Worm (Caenorhabditis elegans): ENCODE measurements around the gene F10A3.12.

F10A3.12 gene

DNA sequence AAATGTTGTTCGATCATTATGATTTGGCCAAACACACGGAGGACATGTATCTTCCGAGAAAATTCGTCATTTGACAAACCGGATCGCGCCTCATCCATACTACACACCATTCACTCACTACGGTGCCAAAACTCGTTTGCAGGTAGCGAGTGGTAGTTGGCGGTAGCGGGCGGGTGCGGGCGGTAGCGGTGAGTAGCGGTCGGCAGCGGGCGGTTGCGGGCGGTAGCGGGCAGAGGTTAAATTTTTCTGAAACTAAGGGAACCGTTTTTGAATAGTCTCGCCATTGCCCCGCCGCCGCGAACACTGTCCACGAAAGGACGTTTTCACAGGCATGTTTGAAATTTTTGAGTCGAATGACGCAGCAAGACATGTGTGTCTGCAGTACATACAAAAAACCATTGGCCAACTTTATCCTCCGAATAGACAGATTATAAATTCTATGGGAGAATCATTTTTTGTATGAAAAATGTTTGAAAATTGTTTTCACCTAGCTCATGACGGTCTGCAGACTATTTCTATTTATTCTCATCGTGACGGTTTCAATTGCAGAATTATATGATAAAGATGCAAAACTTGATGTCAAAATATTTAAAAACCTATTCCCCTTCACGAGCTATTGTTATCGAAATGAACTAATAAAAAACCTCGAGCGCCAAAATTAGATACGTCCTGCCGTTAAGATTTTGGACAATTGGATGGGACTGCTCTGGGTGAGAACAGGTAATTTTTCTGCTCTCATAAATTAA lies 46.6 kb downstream of the F10A3.12 start, which contains the start of gene F11A5.16:
Gene F11A5.16, plus strand, starts transcription at position 696 of the 746 bp plus-strand sequence.
- TF ChIP-seq pat-9 (tag; optimal IDR thresholded peaks at IDR 0.05) (no peak), ceh-22 (tag; optimal IDR thresholded peaks at IDR 0.05) (no peak), syd-9 (tag; optimal IDR thresholded peaks at IDR 0.05) (no peak), elt-4 (tag; optimal IDR thresholded peaks at IDR 0.05) (no peak), tbx-2 (tag; optimal IDR thresholded peaks at IDR 0.05) (no peak), hlh-6 (tag; optimal IDR thresholded peaks at IDR 0.05) (no peak), K09A11.1 (tag; optimal IDR thresholded peaks at IDR 0.05; ENCODE audit: insufficient read depth) (no peak), C38D4.7 (GFP tag; optimal IDR thresholded peaks at IDR 0.05) (no peak), fax-1 (tag; optimal IDR thresholded peaks at IDR 0.05) (no peak), F13H6.1 (tag; optimal IDR thresholded peaks at IDR 0.05) (no peak), ceh-24 (tag; optimal IDR thresholded peaks at IDR 0.05) (no peak), ahr-1 (tag; optimal IDR thresholded peaks at IDR 0.05) (no peak), npax-4 (tag; optimal IDR thresholded peaks at IDR 0.05) (no peak), K02D7.2 (tag; optimal IDR thresholded peaks at IDR 0.05) (no peak)

DNA sequence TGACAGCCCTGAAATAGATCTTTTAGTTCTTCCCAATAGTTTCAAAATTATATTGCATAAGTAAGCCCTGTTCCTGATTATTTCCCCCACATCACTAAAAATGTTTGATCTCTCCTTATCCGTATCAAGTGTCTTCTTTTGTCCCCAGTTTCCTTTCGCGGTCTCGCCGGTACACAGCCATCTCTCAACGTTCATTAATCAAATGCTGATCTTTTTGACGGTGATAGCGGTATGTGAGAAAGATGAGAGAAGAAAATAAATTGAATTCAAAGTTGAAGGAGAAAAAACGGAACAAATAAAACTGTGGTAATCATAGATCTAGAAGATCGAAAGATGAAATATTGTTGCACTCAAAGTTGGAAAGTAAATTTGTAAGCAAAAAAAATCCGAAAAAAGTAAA lies 47.9 kb downstream of the F10A3.12 start:
- TF ChIP-seq ref-2 (tag; optimal IDR thresholded peaks at IDR 0.05), result no peak
- no peak for TF ChIP-seq ets-4 (tag; optimal IDR thresholded peaks at IDR 0.05)

DNA sequence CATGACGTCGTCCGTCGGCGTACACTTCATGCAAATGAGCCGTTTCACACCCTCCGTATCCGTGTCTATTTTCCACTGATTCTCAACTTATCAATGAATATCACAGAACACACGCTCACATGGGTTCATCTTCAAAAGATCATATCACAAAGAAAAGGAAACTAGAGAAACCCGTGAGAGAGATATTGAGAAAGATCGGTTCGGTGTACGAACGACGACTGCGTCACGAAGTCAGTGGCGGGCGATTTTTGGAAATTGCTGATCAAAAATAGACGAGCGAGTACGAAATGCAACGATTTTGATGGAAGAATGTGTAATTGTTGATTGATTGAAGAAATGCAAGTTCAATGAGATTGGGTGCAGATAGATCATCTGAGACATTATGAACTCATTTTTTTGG lies 49.5 kb downstream of the F10A3.12 start:
- TF ChIP-seq hlh-30 (tag; optimal IDR thresholded peaks at IDR 0.05; ENCODE audit: insufficient read depth), result no peak
- TF ChIP-seq fkh-6 (tag; optimal IDR thresholded peaks at IDR 0.05), result no peak
- TF ChIP-seq zip-5 (tag; optimal IDR thresholded peaks at IDR 0.05), result no peak
- no peak for TF ChIP-seq ceh-34 (tag; optimal IDR thresholded peaks at IDR 0.05)
- TF ChIP-seq ceh-30 (tag; optimal IDR thresholded peaks at IDR 0.05), result no peak
- TF ChIP-seq pha-2 (tag; optimal IDR thresholded peaks at IDR 0.05), result no peak
- TF ChIP-seq fkh-10 (GFP tag; optimal IDR thresholded peaks at IDR 0.05), result no peak
- no peak for TF ChIP-seq ceh-6 (GFP tag; optimal IDR thresholded peaks at IDR 0.05)

DNA sequence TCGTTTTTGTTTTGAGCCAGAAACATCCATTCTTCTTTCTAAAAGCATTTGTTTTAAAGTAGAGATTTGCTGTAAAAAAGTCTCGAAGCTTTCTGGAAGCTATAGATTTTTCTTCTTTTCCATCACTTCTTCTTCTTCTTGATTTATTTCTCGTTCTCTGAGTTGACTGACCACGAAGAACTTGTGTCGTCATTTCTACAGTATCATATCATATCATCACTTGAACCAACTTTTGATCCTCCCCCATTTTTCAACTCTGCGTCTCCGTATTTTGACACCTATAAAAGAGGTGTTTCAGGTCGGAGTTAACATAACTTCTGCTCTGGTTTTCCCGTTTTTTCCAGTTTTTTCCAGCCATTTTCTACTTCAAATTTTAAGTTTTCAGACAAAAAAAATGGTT lies 50.7 kb downstream of the F10A3.12 start, which contains the start of gene F11A5.9:
Gene F11A5.9, plus strand, starts transcription at position 386 of the 400 bp plus-strand sequence.
- TF ChIP-seq lin-11 (tag; optimal IDR thresholded peaks at IDR 0.05) (no peak), T23F11.4 (GFP tag; optimal IDR thresholded peaks at IDR 0.05) (no peak), fax-1 (tag; optimal IDR thresholded peaks at IDR 0.05) (no peak), ceh-22 (tag; optimal IDR thresholded peaks at IDR 0.05) (no peak), pax-1 (tag; optimal IDR thresholded peaks at IDR 0.05) (no peak), gmeb-2 (tag; optimal IDR thresholded peaks at IDR 0.05) (no peak), C08G9.2 (tag; optimal IDR thresholded peaks at IDR 0.05) (no peak), hlh-13 (GFP tag; optimal IDR thresholded peaks at IDR 0.05) (no peak), ceh-34 (tag; optimal IDR thresholded peaks at IDR 0.05) (no peak), unc-86 (tag; optimal IDR thresholded peaks at IDR 0.05) (no peak), C38D4.7 (GFP tag; optimal IDR thresholded peaks at IDR 0.05) (no peak), pat-9 (tag; optimal IDR thresholded peaks at IDR 0.05) (no peak), ttx-3 (tag; optimal IDR thresholded peaks at IDR 0.05) (no peak), ceh-19 (GFP tag; optimal IDR thresholded peaks at IDR 0.05) (no peak), dmd-4 (tag; optimal IDR thresholded peaks at IDR 0.05; ENCODE audit: borderline replicate concordance) (no peak), nfya-1 (tag; optimal IDR thresholded peaks at IDR 0.05) (no peak), sox-4 (tag; optimal IDR thresholded peaks at IDR 0.05) (no peak), pag-3 (tag; optimal IDR thresholded peaks at IDR 0.05; ENCODE audit: borderline replicate concordance) (no peak), ref-2 (tag; optimal IDR thresholded peaks at IDR 0.05) (no peak)
